Fruit fly (Drosophila melanogaster) whole organism, pupa: ENCODE results near the gene nmdyn-D7.

ENCODE experiments used
- CG14655 ChIP-seq: fragments of 200-800 bp; sonication (Bioruptor generic); optimal IDR thresholded peaks from 3 replicates; lab custom pipeline; 2017; ENCODE audit warnings: mild to moderate bottlenecking, missing biosample characterization, missing genetic modification reagents, missing genetic modification characterization
- CG15710 ChIP-seq: fragments of 200-800 bp; sonication (Bioruptor generic); optimal IDR thresholded peaks from 2 replicates; lab custom pipeline; 2018; ENCODE audit warnings: missing biosample characterization, mild to moderate bottlenecking, missing genetic modification characterization, moderate library complexity
- CG32121 ChIP-seq: fragments of 200-800 bp; sonication (Bioruptor generic); IDR thresholded peaks from 2 replicates; pipeline ENCODE4 v1.3.6; 2022; ENCODE audit warnings: missing biosample characterization, missing genetic modification characterization
- CG34367 ChIP-seq: fragments of 200-800 bp; sonication (Bioruptor generic); optimal IDR thresholded peaks from 2 replicates; lab custom pipeline; 2018; ENCODE audit warnings: missing biosample characterization, mild to moderate bottlenecking, missing genetic modification characterization
- CG4496 ChIP-seq: fragments of 200-800 bp; sonication (Bioruptor generic); IDR thresholded peaks from 3 replicates; pipeline ENCODE4 v1.3.6; 2022; ENCODE audit warnings: missing biosample characterization, missing genetic modification characterization
- CG8159 ChIP-seq: fragments of 200-800 bp; sonication (Bioruptor generic); optimal IDR thresholded peaks from 3 replicates; lab custom pipeline; 2018; ENCODE audit warnings: missing biosample characterization, mild to moderate bottlenecking, missing genetic modification characterization, moderate library complexity
- EcR ChIP-seq: fragments of 200-800 bp; sonication (Bioruptor generic); optimal IDR thresholded peaks from 3 replicates; lab custom pipeline; 2019; ENCODE audit warnings: missing biosample characterization, missing genetic modification characterization, mild to moderate bottlenecking, moderate library complexity, missing genetic modification reagents
- Ets98B ChIP-seq: fragments of 200-800 bp; sonication (Bioruptor generic); IDR thresholded peaks from 2 replicates; pipeline ENCODE4 v1.3.6; 2022; ENCODE audit warnings: missing biosample characterization, missing genetic modification characterization
- Pif1B ChIP-seq: fragments of 200-800 bp; sonication (Bioruptor generic); optimal IDR thresholded peaks from 3 replicates; lab custom pipeline; 2016; ENCODE audit warnings: missing biosample characterization, missing genetic modification characterization
- Snoo ChIP-seq: fragments of 200-800 bp; sonication (Bioruptor generic); optimal IDR thresholded peaks from 3 replicates; lab custom pipeline; 2017; ENCODE audit warnings: missing biosample characterization, mild to moderate bottlenecking, missing genetic modification characterization, inconsistent platforms
- rn ChIP-seq: fragments of 200-800 bp; sonication (Bioruptor generic); IDR thresholded peaks from 2 replicates; pipeline ENCODE4 v1.3.6; 2022; ENCODE audit warnings: missing biosample characterization, missing genetic modification characterization

dm6 chr3R:9684125-9684524, 4.4 kb downstream of the nmdyn-D7 start, which contains the start of gene CG9444:
- TF ChIP-seq Ets98B (GFP tag; lab: Robert Waterston, UW) (no peak), CG15710 (tag; lab: Kevin White, UChicago) (no peak), CG32121 (no peak), EcR (GFP tag; lab: Kevin White, UChicago) (no peak), CG8159 (tag; lab: Kevin White, UChicago) (no peak), CG34367 (tag; lab: Kevin White, UChicago) (no peak), CG14655 (GFP tag; lab: Kevin White, UChicago) (no peak), Snoo (tag; lab: Kevin White, UChicago) (no peak), CG4496 (GFP tag; lab: Robert Waterston, UW) (no peak), rn (no peak), Pif1B (no peak)
